Worm (Caenorhabditis elegans): ENCODE results near the gene tag-51.

The tag-51 gene

ce11 chrIII:835713-836278 is 18.2 kb upstream of the tag-51 start (continued):
- TF ChIP-seq ztf-25 (GFP tag; IDR thresholded peaks at IDR 0.05) (peak; percentile 92), rec-8 (tag; optimal IDR thresholded peaks at IDR 0.05) (no peak), sea-2 (GFP tag; IDR thresholded peaks at IDR 0.05) (no peak), akir-1 (GFP tag; optimal IDR thresholded peaks at IDR 0.05) (peak; percentile 42), sptf-2 (GFP tag; optimal IDR thresholded peaks at IDR 0.05) (peak; percentile 77), ceh-100 (GFP tag; IDR thresholded peaks at IDR 0.05) (peak; percentile 81), hlh-12 (tag; optimal IDR thresholded peaks at IDR 0.05) (no peak), F57C9.4 (tag; optimal IDR thresholded peaks at IDR 0.05) (peak; percentile 98), lsy-27 (tag; optimal IDR thresholded peaks at IDR 0.05; ENCODE audit: borderline replicate concordance, insufficient read depth) (no peak), F33H1.4 (GFP tag; IDR thresholded peaks at IDR 0.05) (peak; percentile 56), nhr-80 (tag; optimal IDR thresholded peaks at IDR 0.05) (peak; percentile 31), madf-6 (GFP tag; IDR thresholded peaks at IDR 0.05) (peak; percentile 79), tbx-9 (tag; optimal IDR thresholded peaks at IDR 0.05; ENCODE audit: borderline replicate concordance) (peak; percentile 97), egl-44 (GFP tag; IDR thresholded peaks at IDR 0.05) (peak; percentile 92), zim-3 (tag; optimal IDR thresholded peaks at IDR 0.05) (peak; percentile 100), pbrm-1 (GFP tag; IDR thresholded peaks at IDR 0.05) (peak; percentile 96), chd-7 (tag; optimal IDR thresholded peaks at IDR 0.05) (peak; percentile 99), somi-1 (GFP tag; optimal IDR thresholded peaks at IDR 0.05) (peak; percentile 86), F10E7.11 (tag; optimal IDR thresholded peaks at IDR 0.05) (peak; percentile 98), him-1 (tag; optimal IDR thresholded peaks at IDR 0.05) (no peak), ekl-4 (GFP tag; IDR thresholded peaks at IDR 0.05) (peak; percentile 93), ztf-18 (tag; optimal IDR thresholded peaks at IDR 0.05) (no peak), K12H6.12 (tag; optimal IDR thresholded peaks at IDR 0.05) (peak; percentile 84), dpff-1 (tag; optimal IDR thresholded peaks at IDR 0.05) (peak; percentile 100), attf-5 (GFP tag; optimal IDR thresholded peaks at IDR 0.05) (peak; percentile 86), ceh-27 (GFP tag; optimal IDR thresholded peaks at IDR 0.05) (peak; percentile 81), hsf-1 (GFP tag; IDR thresholded peaks at IDR 0.05) (peak; percentile 82; the same call in 1 of the 2 replicates), lin-26 (GFP tag; IDR thresholded peaks at IDR 0.05) (peak; percentile 97), madf-3 (GFP tag; IDR thresholded peaks at IDR 0.05) (peak; percentile 94), nhr-179 (tag; optimal IDR thresholded peaks at IDR 0.05) (peak; percentile 45), ceh-40 (GFP tag; IDR thresholded peaks at IDR 0.05) (peak; percentile 94), dpl-1 (GFP tag; optimal IDR thresholded peaks at IDR 0.05) (no peak), fkh-3 (tag; optimal IDR thresholded peaks at IDR 0.05) (peak; percentile 99), T07F8.4 (tag; optimal IDR thresholded peaks at IDR 0.05) (no peak), ccch-3 (GFP tag; optimal IDR thresholded peaks at IDR 0.05) (no peak), lin-54 (GFP tag; optimal IDR thresholded peaks at IDR 0.05) (peak; percentile 70), ztf-6 (GFP tag; IDR thresholded peaks at IDR 0.05) (peak; percentile 43; the same call in 1 of the 2 replicates), madf-8 (GFP tag; conservative IDR thresholded peaks at IDR 0.05) (no peak), T26A5.8 (tag; optimal IDR thresholded peaks at IDR 0.05) (peak; percentile 97), lin-35 (GFP tag; optimal IDR thresholded peaks at IDR 0.05) (peak in 2 of 3 experiments; percentile 36 to 47), Y56A3A.18 (GFP tag; IDR thresholded peaks at IDR 0.05) (peak; percentile 98), mes-4 (tag; optimal IDR thresholded peaks at IDR 0.05) (no peak), aptf-3 (GFP tag; IDR thresholded peaks at IDR 0.05) (peak; percentile 96), mel-28 (tag; optimal IDR thresholded peaks at IDR 0.05; ENCODE audit: borderline replicate concordance) (peak; percentile 90), bed-1 (GFP tag; IDR thresholded peaks at IDR 0.05) (peak; percentile 74; the same call in 1 of the 2 replicates), ZK185.1 (tag; optimal IDR thresholded peaks at IDR 0.05; ENCODE audit: poor library complexity, severe bottlenecking) (peak; percentile 61), D2030.7 (GFP tag; IDR thresholded peaks at IDR 0.05) (no peak), ceh-91 (GFP tag; IDR thresholded peaks at IDR 0.05) (no peak)

Measured in whole organism, young adult.